Fruit fly (Drosophila melanogaster): ENCODE data around the gene CalpC.

The CalpC gene

DNA sequence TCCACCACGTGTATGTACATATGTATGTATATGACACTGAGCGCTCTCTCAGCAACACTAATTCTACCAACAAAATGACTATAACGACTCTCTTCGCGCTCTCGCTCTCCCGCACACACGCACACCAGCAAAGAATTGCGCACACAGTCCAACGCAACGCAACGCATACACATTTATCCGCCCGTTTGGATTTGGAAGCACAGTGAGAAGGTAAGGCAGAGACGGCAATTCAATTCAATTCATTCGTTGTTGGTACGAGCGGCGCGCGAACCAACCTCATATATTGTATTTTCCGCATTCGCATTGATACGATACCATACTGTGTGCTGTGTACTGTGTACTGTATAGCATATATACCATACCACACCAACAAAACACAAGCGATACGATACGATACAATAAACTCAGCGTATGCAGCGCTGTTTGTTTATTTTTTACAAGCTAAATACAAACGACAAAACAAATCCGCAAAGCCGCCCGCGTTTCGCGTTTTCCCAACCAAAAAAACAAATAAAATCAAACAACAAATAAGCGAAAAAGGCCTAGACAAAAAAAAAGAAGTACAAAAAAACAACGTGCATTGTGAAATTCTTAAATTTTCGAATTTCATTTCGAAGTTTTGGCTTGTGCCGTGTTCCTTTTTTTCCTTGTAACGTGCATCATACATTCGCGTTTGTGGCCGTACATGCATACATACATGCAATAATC is 8.0 kb downstream of the CalpC start, which contains the start of the genes CG9921 and Dsp1 (continued):
- TF ChIP-seq CG9727 (GFP tag; optimal IDR thresholded peaks at IDR 0.05) (no peak), dm (GFP tag; optimal IDR thresholded peaks at IDR 0.05) (no peak), prd (optimal IDR thresholded peaks at IDR 0.05) (no peak), prd (GFP tag; IDR thresholded peaks at IDR 0.05) (0 out of 3 replicates have a peak, but pooled peaks have one; percentile 10), Vsx1 (GFP tag; optimal IDR thresholded peaks at IDR 0.05) (no peak), fd3F (GFP tag; optimal IDR thresholded peaks at IDR 0.05) (no peak), nau (GFP tag; optimal IDR thresholded peaks at IDR 0.05) (no peak), p53 (GFP tag; optimal IDR thresholded peaks at IDR 0.05) (no peak), kah (GFP tag; optimal IDR thresholded peaks at IDR 0.05) (no peak), zf30C (GFP tag; optimal IDR thresholded peaks at IDR 0.05) (no peak), vnd (GFP tag; IDR thresholded peaks at IDR 0.05; ENCODE audit: partially characterized antibody) (no peak), dati (GFP tag; IDR thresholded peaks at IDR 0.05) (no peak), B-H1 (GFP tag; IDR thresholded peaks at IDR 0.05) (no peak), CG12659 (GFP tag; optimal IDR thresholded peaks at IDR 0.05) (no peak), CG43689 (GFP tag; IDR thresholded peaks at IDR 0.05) (no peak), sens (GFP tag) (peak; percentile 72), CG1024 (GFP tag; IDR thresholded peaks at IDR 0.05) (0 out of 2 replicates have a peak, but pooled peaks have one; percentile 6), CG12769 (tag; optimal IDR thresholded peaks at IDR 0.05) (no peak), CkIIα-i1 (GFP tag; IDR thresholded peaks at IDR 0.05) (no peak), CG15269 (tag; optimal IDR thresholded peaks at IDR 0.05) (peak; percentile 49), NfI (GFP tag; optimal IDR thresholded peaks at IDR 0.05) (no peak), pita (GFP tag; optimal IDR thresholded peaks at IDR 0.05) (no peak), CG13624 (GFP tag; optimal IDR thresholded peaks at IDR 0.05) (peak; percentile 33), sd (tag; optimal IDR thresholded peaks at IDR 0.05) (no peak), Dll (GFP tag; IDR thresholded peaks at IDR 0.05; ENCODE audit: partially characterized antibody) (no peak), CG7987 (GFP tag; optimal IDR thresholded peaks at IDR 0.05) (no peak), CG12155 (GFP tag; optimal IDR thresholded peaks at IDR 0.05) (no peak), E2f1 (GFP tag; IDR thresholded peaks at IDR 0.05) (no peak), Scr (GFP tag; IDR thresholded peaks at IDR 0.05; ENCODE audit: partially characterized antibody) (peak; percentile 33; the same call in 1 of the 2 replicates), CG5245 (GFP tag; optimal IDR thresholded peaks at IDR 0.05) (no peak), sqz (GFP tag; optimal IDR thresholded peaks at IDR 0.05) (no peak), mam (GFP tag; optimal IDR thresholded peaks at IDR 0.05) (no peak), insv (GFP tag; optimal IDR thresholded peaks at IDR 0.05) (no peak), eyg (GFP tag; optimal IDR thresholded peaks at IDR 0.05) (no peak), CG13296 (GFP tag; optimal IDR thresholded peaks at IDR 0.05) (peak; percentile 29), D19A (tag; optimal IDR thresholded peaks at IDR 0.05) (no peak), ken (GFP tag; IDR thresholded peaks at IDR 0.05) (no peak), CG12071 (GFP tag; optimal IDR thresholded peaks at IDR 0.05) (peak; percentile 30), bigmax (GFP tag; optimal IDR thresholded peaks at IDR 0.05) (no peak), chif (GFP tag; optimal IDR thresholded peaks at IDR 0.05) (no peak), B-H2 (GFP tag; optimal IDR thresholded peaks at IDR 0.05) (peak; percentile 13), CG3163 (GFP tag; optimal IDR thresholded peaks at IDR 0.05) (peak; percentile 73), CG7928 (GFP tag; optimal IDR thresholded peaks at IDR 0.05) (no peak), Atf6 (GFP tag; IDR thresholded peaks at IDR 0.05) (peak; percentile 44), CG42726 (GFP tag; IDR thresholded peaks at IDR 0.05; ENCODE audit: partially characterized antibody) (no peak), cas (GFP tag; IDR thresholded peaks at IDR 0.05) (no peak), CG2202 (tag; optimal IDR thresholded peaks at IDR 0.05) (no peak), cg (GFP tag; optimal IDR thresholded peaks at IDR 0.05) (peak; percentile 97), phol (tag; optimal IDR thresholded peaks at IDR 0.05) (no peak), stwl (tag; optimal IDR thresholded peaks at IDR 0.05) (no peak)
